Fruit fly (Drosophila melanogaster) whole organism, embryonic: ENCODE results near the gene Frmd5.

ENCODE experiments used
- Bgb ChIP-seq: fragments of 200-800 bp; sonication (Bioruptor generic); IDR thresholded peaks from 2 replicates; pipeline ENCODE4 v1.3.6; 2022; ENCODE audit warnings: missing biosample characterization, missing genetic modification characterization; ENCODE audit not compliant: partially characterized antibody
- CG10431 ChIP-seq: fragments of 200-800 bp; sonication (Bioruptor generic); optimal IDR thresholded peaks from 3 replicates; lab custom pipeline; 2018; ENCODE audit warnings: missing biosample characterization, mild to moderate bottlenecking, missing genetic modification characterization
- CG10565 ChIP-seq: fragments of 200-800 bp; sonication (Bioruptor generic); optimal IDR thresholded peaks from 3 replicates; lab custom pipeline; 2016; ENCODE audit warnings: missing biosample characterization, mild to moderate bottlenecking, missing genetic modification characterization
- CG11504 ChIP-seq: fragments of 200-800 bp; sonication (Bioruptor generic); optimal IDR thresholded peaks from 3 replicates; lab custom pipeline; 2019; ENCODE audit warnings: missing biosample characterization, mild to moderate bottlenecking, missing genetic modification characterization, moderate library complexity
- CG12769 ChIP-seq: fragments of 200-800 bp; sonication (Bioruptor generic); optimal IDR thresholded peaks from 2 replicates; lab custom pipeline; 2019; ENCODE audit warnings: missing biosample characterization, mild to moderate bottlenecking, missing genetic modification characterization, moderate library complexity
- CG13424 ChIP-seq: fragments of 200-800 bp; sonication (Bioruptor generic); optimal IDR thresholded peaks from 2 replicates; lab custom pipeline; 2019; ENCODE audit warnings: missing biosample characterization, mild to moderate bottlenecking, missing genetic modification characterization, moderate library complexity
- CG15479 ChIP-seq: fragments of 200-800 bp; sonication (Bioruptor generic); optimal IDR thresholded peaks from 3 replicates; lab custom pipeline; 2019; ENCODE audit warnings: missing biosample characterization, mild to moderate bottlenecking, missing genetic modification characterization, moderate library complexity
- CG1647 ChIP-seq: fragments of 200-800 bp; sonication (Bioruptor generic); optimal IDR thresholded peaks from 3 replicates; lab custom pipeline; 2016; ENCODE audit warnings: missing biosample characterization, missing genetic modification characterization
- CG32767 ChIP-seq: fragments of 200-800 bp; sonication (Bioruptor generic); IDR thresholded peaks from 2 replicates; pipeline ENCODE4 v1.3.6; 2022; ENCODE audit warnings: missing biosample characterization, missing genetic modification characterization
- CG3281 ChIP-seq: fragments of 200-800 bp; sonication (Bioruptor generic); optimal IDR thresholded peaks from 3 replicates; lab custom pipeline; 2017; ENCODE audit warnings: missing biosample characterization, mild to moderate bottlenecking, missing genetic modification characterization
- CG3995 ChIP-seq: fragments of 200-800 bp; sonication (Bioruptor generic); optimal IDR thresholded peaks from 3 replicates; lab custom pipeline; 2016; ENCODE audit warnings: missing biosample characterization, missing genetic modification characterization
- CG4282 ChIP-seq: fragments of 200-800 bp; sonication (Bioruptor generic); optimal IDR thresholded peaks from 2 replicates; lab custom pipeline; 2016; ENCODE audit warnings: missing biosample characterization, missing genetic modification characterization
- CG43689 ChIP-seq: fragments of 200-800 bp; sonication (Bioruptor generic); IDR thresholded peaks from 2 replicates; pipeline ENCODE4 v1.3.6; 2022; ENCODE audit warnings: missing biosample characterization, missing genetic modification characterization
- CG4730 ChIP-seq: fragments of 200-800 bp; sonication (Bioruptor generic); IDR thresholded peaks from 2 replicates; pipeline ENCODE4 v1.3.6; 2022; ENCODE audit warnings: missing biosample characterization, missing genetic modification characterization
- CG4820 ChIP-seq: fragments of 200-800 bp; sonication (Bioruptor generic); optimal IDR thresholded peaks from 3 replicates; lab custom pipeline; 2016; ENCODE audit warnings: missing biosample characterization, missing genetic modification characterization
- CG4854 ChIP-seq: fragments of 200-800 bp; sonication (Bioruptor generic); optimal IDR thresholded peaks from 2 replicates; lab custom pipeline; 2016; ENCODE audit warnings: missing biosample characterization, missing genetic modification characterization, inconsistent platforms
- CG5245 ChIP-seq: fragments of 200-800 bp; sonication (Bioruptor generic); optimal IDR thresholded peaks from 3 replicates; lab custom pipeline; 2016; ENCODE audit warnings: missing biosample characterization, missing genetic modification characterization
- CG5953 ChIP-seq: fragments of 200-800 bp; sonication (Bioruptor generic); IDR thresholded peaks from 2 replicates; pipeline ENCODE4 v1.3.6; 2022; ENCODE audit warnings: missing biosample characterization, missing genetic modification characterization
- CG9609 ChIP-seq: fragments of 200-800 bp; sonication (Bioruptor generic); optimal IDR thresholded peaks from 3 replicates; lab custom pipeline; 2016; ENCODE audit warnings: missing biosample characterization, missing genetic modification characterization
- CG9876 ChIP-seq: fragments of 200-800 bp; sonication (Bioruptor generic); optimal IDR thresholded peaks from 2 replicates; lab custom pipeline; 2016; ENCODE audit warnings: missing biosample characterization, missing genetic modification characterization
- D19A ChIP-seq: fragments of 200-800 bp; optimal IDR thresholded peaks from 3 replicates; lab custom pipeline; 2019; ENCODE audit warnings: missing biosample characterization, mild to moderate bottlenecking, missing genetic modification characterization, moderate library complexity
- Hsf ChIP-seq: fragments of 200-800 bp; sonication (Bioruptor generic); optimal IDR thresholded peaks from 3 replicates; lab custom pipeline; 2016; ENCODE audit warnings: missing biosample characterization, missing genetic modification characterization
- Jarid2 ChIP-seq: fragments of 200-800 bp; sonication (Bioruptor generic); optimal IDR thresholded peaks from 3 replicates; lab custom pipeline; 2017; ENCODE audit warnings: mild to moderate bottlenecking, missing biosample characterization, missing genetic modification reagents, missing genetic modification characterization
- Mad ChIP-seq: fragments of 200-800 bp; sonication (Bioruptor generic); optimal IDR thresholded peaks from 2 replicates; lab custom pipeline; 2016; ENCODE audit warnings: missing biosample characterization, missing genetic modification characterization
- Nf-YB ChIP-seq: fragments of 200-800 bp; sonication (Bioruptor generic); optimal IDR thresholded peaks from 3 replicates; lab custom pipeline; 2019; ENCODE audit warnings: missing biosample characterization, mild to moderate bottlenecking, missing genetic modification characterization, moderate library complexity
- Ptx1 ChIP-seq: fragments of 200-800 bp; sonication (Bioruptor generic); IDR thresholded peaks from 2 replicates; pipeline ENCODE4 v1.3.6; 2022; ENCODE audit warnings: missing biosample characterization, missing genetic modification characterization
- Six4 ChIP-seq: fragments of 200-800 bp; sonication (Bioruptor generic); optimal IDR thresholded peaks from 2 replicates; lab custom pipeline; 2016; ENCODE audit warnings: missing biosample characterization, missing genetic modification characterization
- Sox102F ChIP-seq: fragments of 200-800 bp; sonication (Bioruptor generic); optimal IDR thresholded peaks from 2 replicates; lab custom pipeline; 2018; ENCODE audit warnings: missing biosample characterization, mild to moderate bottlenecking, missing genetic modification characterization, moderate library complexity
- Ssrp ChIP-seq: fragments of 200-800 bp; sonication (Bioruptor generic); optimal IDR thresholded peaks from 2 replicates; lab custom pipeline; 2018; ENCODE audit warnings: missing biosample characterization, mild to moderate bottlenecking, missing genetic modification characterization, moderate library complexity
- ase ChIP-seq: fragments of 200-800 bp; sonication (Bioruptor generic); IDR thresholded peaks from 3 replicates; pipeline ENCODE4 v1.3.6; 2022; ENCODE audit warnings: missing biosample characterization, missing genetic modification characterization
- bsh ChIP-seq, 2 experiments: fragments of 200-800 bp; sonication (Bioruptor generic); optimal IDR thresholded peaks; 2 replicates each; lab custom pipeline; 2017 to 2018; ENCODE audit warnings: mild to moderate bottlenecking in 2 of 2, missing biosample characterization in 2 of 2, missing genetic modification characterization in 2 of 2, moderate library complexity in 1 of 2
- crc ChIP-seq: fragments of 200-800 bp; sonication (Bioruptor generic); optimal IDR thresholded peaks from 2 replicates; lab custom pipeline; 2016; ENCODE audit warnings: missing biosample characterization, missing genetic modification characterization
- da ChIP-seq: fragments of 200-800 bp; sonication (Bioruptor generic); optimal IDR thresholded peaks from 2 replicates; lab custom pipeline; 2016; ENCODE audit warnings: missing biosample characterization, missing genetic modification characterization
- dimm ChIP-seq: fragments of 200-800 bp; sonication (Bioruptor generic); IDR thresholded peaks from 2 replicates; pipeline ENCODE4 v1.3.6; 2022; ENCODE audit warnings: missing biosample characterization, missing genetic modification characterization
- hbn ChIP-seq: fragments of 200-800 bp; sonication (Bioruptor generic); IDR thresholded peaks from 2 replicates; pipeline ENCODE4 v1.3.6; 2022; ENCODE audit warnings: missing biosample characterization, missing genetic modification characterization; ENCODE audit not compliant: partially characterized antibody
- hth ChIP-seq: fragments of >200 bp; optimal IDR thresholded peaks from 2 replicates; lab custom pipeline; 2017; ENCODE audit warnings: inconsistent platforms
- ind ChIP-seq: fragments of 200-800 bp; sonication (Bioruptor generic); optimal IDR thresholded peaks from 3 replicates; lab custom pipeline; 2016; ENCODE audit warnings: missing biosample characterization, missing genetic modification characterization
- inv ChIP-seq: fragments of 200-800 bp; sonication (Bioruptor generic); IDR thresholded peaks from 2 replicates; pipeline ENCODE4 v1.3.6; 2022; ENCODE audit warnings: missing biosample characterization, missing genetic modification characterization; ENCODE audit not compliant: partially characterized antibody
- jumu ChIP-seq: fragments of 200-800 bp; sonication (Bioruptor generic); optimal IDR thresholded peaks from 3 replicates; lab custom pipeline; 2016; ENCODE audit warnings: missing biosample characterization, missing genetic modification characterization
- odd ChIP-seq: fragments of 200-800 bp; sonication (Bioruptor generic); optimal IDR thresholded peaks from 2 replicates; lab custom pipeline; 2017; ENCODE audit warnings: missing biosample characterization, mild to moderate bottlenecking, missing genetic modification characterization
- pita ChIP-seq: fragments of 200-800 bp; sonication (Bioruptor generic); optimal IDR thresholded peaks from 2 replicates; lab custom pipeline; 2017; ENCODE audit warnings: missing biosample characterization, mild to moderate bottlenecking, missing genetic modification characterization
- pnt ChIP-seq: fragments of 200-800 bp; sonication (Bioruptor generic); optimal IDR thresholded peaks from 3 replicates; lab custom pipeline; 2016; ENCODE audit warnings: missing biosample characterization, missing genetic modification characterization
- prd ChIP-seq, 3 experiments: fragments of >200 bp in 2 of 3; fragments of 200-800 bp in 1 of 3; sonication (Bioruptor generic) in 1 of 3; optimal IDR thresholded peaks in 2 of 3; IDR thresholded peaks in 1 of 3; 2 replicates in 2 of 3; 3 replicates in 1 of 3; pipeline versions ENCODE4 v1.3.6 to Lab custom; 2017 to 2022; ENCODE audit warnings: missing biosample characterization in 1 of 3, missing genetic modification characterization in 1 of 3
- pum ChIP-seq: fragments of 200-800 bp; sonication (Bioruptor generic); optimal IDR thresholded peaks from 2 replicates; lab custom pipeline; 2016; ENCODE audit warnings: missing biosample characterization, missing genetic modification characterization
- pzg ChIP-seq: fragments of 200-800 bp; sonication (Bioruptor generic); optimal IDR thresholded peaks from 3 replicates; lab custom pipeline; 2018; ENCODE audit warnings: missing biosample characterization, mild to moderate bottlenecking, missing genetic modification characterization, moderate library complexity
- slbo ChIP-seq: fragments of 200-800 bp; sonication (Bioruptor generic); IDR thresholded peaks from 2 replicates; pipeline ENCODE4 v1.3.6; 2022; ENCODE audit warnings: missing biosample characterization, missing genetic modification characterization
- ssp ChIP-seq: fragments of 200-800 bp; sonication (Bioruptor generic); IDR thresholded peaks from 2 replicates; pipeline ENCODE4 v1.3.6; 2022; ENCODE audit warnings: missing biosample characterization, missing genetic modification characterization
- sug ChIP-seq: fragments of 200-800 bp; optimal IDR thresholded peaks from 2 replicates; lab custom pipeline; 2019; ENCODE audit warnings: missing biosample characterization, mild to moderate bottlenecking, missing genetic modification characterization, moderate library complexity

Frmd5 gene

DNA sequence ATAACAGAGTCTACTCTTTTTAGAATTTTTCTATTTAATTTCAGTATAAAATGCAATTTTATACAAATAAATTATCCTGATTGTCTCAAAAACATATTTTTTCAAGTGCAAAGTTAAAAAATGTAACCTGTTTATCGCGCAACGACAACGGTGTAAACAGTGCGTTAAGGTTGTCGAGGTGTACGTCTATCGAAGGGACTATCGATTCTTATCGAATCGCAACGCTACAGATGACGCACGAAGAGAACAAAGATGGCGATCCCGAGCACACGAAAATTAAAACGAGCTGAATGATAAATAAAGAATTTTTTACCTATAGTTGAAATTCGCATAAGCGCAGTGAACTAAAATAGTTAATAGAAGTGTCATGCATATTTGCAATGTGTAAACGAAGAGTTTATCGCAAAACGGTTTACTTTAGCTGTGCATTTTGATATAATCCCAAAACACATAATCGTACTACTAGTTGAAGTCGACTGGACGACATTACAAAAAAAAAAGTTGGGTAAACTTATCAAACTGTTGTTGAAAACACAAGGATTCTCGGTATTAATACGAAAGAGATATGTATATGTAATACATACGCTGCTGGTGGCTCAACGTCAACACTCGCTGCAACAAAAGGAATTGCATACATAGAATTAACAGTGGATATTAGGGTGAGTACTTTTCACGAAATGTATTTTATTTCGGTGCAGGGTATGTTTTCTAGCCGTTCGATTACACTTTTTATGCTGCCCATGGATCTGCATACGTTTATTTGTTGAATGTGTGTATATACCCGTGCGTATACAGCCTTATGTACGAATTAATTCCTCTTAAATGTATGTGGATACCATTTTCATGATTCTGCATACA lies 43.9 kb downstream of the Frmd5 start, which contains the start of gene da (continued):
- peak; percentile 46 for TF ChIP-seq CG4282 (GFP tag; lab: Kevin White, UChicago)
- TF ChIP-seq Hsf, result peak; percentile 73
- TF ChIP-seq ind (GFP tag; lab: Kevin White, UChicago), result peak; percentile 51
- TF ChIP-seq CG10431 (GFP tag; lab: Kevin White, UChicago), result peak; percentile 4
- TF ChIP-seq D19A, result peak; percentile 75
- peak; percentile 74 for TF ChIP-seq slbo (GFP tag; lab: Robert Waterston, UW)
- peak; percentile 33; the same call in 1 of the 2 replicates for TF ChIP-seq inv (GFP tag; lab: Robert Waterston, UW)
- TF ChIP-seq Sox102F (GFP tag; lab: Kevin White, UChicago), result no peak
- TF ChIP-seq pnt (GFP tag; lab: Kevin White, UChicago), result peak; percentile 26
- TF ChIP-seq CG5953 (GFP tag; lab: Robert Waterston, UW), result no peak
- TF ChIP-seq jumu (GFP tag; lab: Kevin White, UChicago), result peak; percentile 64
- TF ChIP-seq ssp, result peak; percentile 98
- peak; percentile 59 for TF ChIP-seq da (GFP tag; lab: Kevin White, UChicago)
- TF ChIP-seq Ptx1 (GFP tag; lab: Robert Waterston, UW), result peak; percentile 54
- no peak for TF ChIP-seq hth
- TF ChIP-seq CG4730, result no peak
- TF ChIP-seq Nf-YB (GFP tag; lab: Kevin White, UChicago), result peak; percentile 38
- TF ChIP-seq CG1647 (GFP tag; lab: Kevin White, UChicago), result peak; percentile 24
- TF ChIP-seq Ssrp (tag; lab: Kevin White, UChicago), result peak; percentile 58
- TF ChIP-seq bsh (GFP tag; optimal IDR thresholded peaks at IDR 0.05; lab: Kevin White, UChicago), result peak in 1 of 2 experiments; percentile 58
- peak; percentile 35 for TF ChIP-seq CG4820 (GFP tag; lab: Kevin White, UChicago)
- peak; percentile 42; the same call in 1 of the 3 replicates for TF ChIP-seq ase (GFP tag; lab: Robert Waterston, UW)
- no peak for TF ChIP-seq CG12769 (tag; lab: Kevin White, UChicago)
- TF ChIP-seq prd (optimal IDR thresholded peaks at IDR 0.05; lab: Kevin White, UChicago), result no peak
- peak; percentile 74 for TF ChIP-seq prd (GFP tag; IDR thresholded peaks at IDR 0.05; lab: Robert Waterston, UW)
- peak; percentile 64 for TF ChIP-seq CG13424
- TF ChIP-seq crc (GFP tag; lab: Kevin White, UChicago), result peak; percentile 34
- peak; percentile 39 for TF ChIP-seq Mad (GFP tag; lab: Kevin White, UChicago)
- TF ChIP-seq CG32767 (GFP tag; lab: Robert Waterston, UW), result peak; percentile 30; the same call in 1 of the 2 replicates
- no peak for TF ChIP-seq dimm (GFP tag; lab: Robert Waterston, UW)
- no peak for TF ChIP-seq Jarid2 (GFP tag; lab: Kevin White, UChicago)
- TF ChIP-seq CG3281, result peak; percentile 10
- peak; percentile 41 for TF ChIP-seq hbn (GFP tag; lab: Robert Waterston, UW)
- peak; percentile 15 for TF ChIP-seq Six4 (GFP tag; lab: Kevin White, UChicago)
- peak; percentile 81 for TF ChIP-seq CG15479
- TF ChIP-seq CG9876 (GFP tag; lab: Kevin White, UChicago), result peak; percentile 19
- TF ChIP-seq pita, result no peak
- TF ChIP-seq pzg (GFP tag; lab: Kevin White, UChicago), result peak; percentile 86
- TF ChIP-seq CG4854 (GFP tag; lab: Kevin White, UChicago), result peak; percentile 8
- TF ChIP-seq CG11504 (tag; lab: Kevin White, UChicago), result peak; percentile 72
- peak; percentile 9 for TF ChIP-seq CG5245 (GFP tag; lab: Kevin White, UChicago)
- peak; percentile 56 for TF ChIP-seq CG9609
- no peak for TF ChIP-seq CG43689 (GFP tag; lab: Robert Waterston, UW)
- TF ChIP-seq Bgb (GFP tag; lab: Robert Waterston, UW), result peak; percentile 49; the same call in 1 of the 2 replicates
- peak; percentile 75 for TF ChIP-seq sug
- peak; percentile 56 for TF ChIP-seq pum (GFP tag; lab: Kevin White, UChicago)
- peak; percentile 23 for TF ChIP-seq odd (GFP tag; lab: Kevin White, UChicago)
- peak; percentile 63 for TF ChIP-seq CG3995 (GFP tag; lab: Kevin White, UChicago)
- TF ChIP-seq CG10565 (GFP tag; lab: Kevin White, UChicago), result no peak
